Fruit fly (Drosophila melanogaster) whole organism, embryonic: ENCODE results near the gene Gale.

Experiments used
- Antp ChIP-seq: fragments of 200-800 bp; sonication (Bioruptor generic); optimal IDR thresholded peaks from 3 replicates; lab custom pipeline; 2016; ENCODE audit warnings: missing biosample characterization, missing genetic modification characterization
- Awh ChIP-seq: fragments of 200-800 bp; sonication (Bioruptor generic); IDR thresholded peaks from 2 replicates; pipeline ENCODE4, ENCODE4 v1.3.6; 2022; ENCODE audit warnings: missing biosample characterization, missing genetic modification characterization
- B-H1 ChIP-seq: fragments of 200-800 bp; sonication (Bioruptor generic); IDR thresholded peaks from 3 replicates; pipeline ENCODE4 v1.3.6; 2022; ENCODE audit warnings: missing biosample characterization, missing genetic modification characterization
- CG10654 ChIP-seq: fragments of 200-800 bp; sonication (Bioruptor generic); optimal IDR thresholded peaks from 2 replicates; lab custom pipeline; 2016; ENCODE audit warnings: missing biosample characterization, missing genetic modification characterization
- CG11398 ChIP-seq: fragments of 200-800 bp; sonication (Bioruptor generic); optimal IDR thresholded peaks from 2 replicates; lab custom pipeline; 2016; ENCODE audit warnings: missing biosample characterization, missing genetic modification characterization
- CG11504 ChIP-seq: fragments of 200-800 bp; sonication (Bioruptor generic); optimal IDR thresholded peaks from 3 replicates; lab custom pipeline; 2019; ENCODE audit warnings: missing biosample characterization, mild to moderate bottlenecking, missing genetic modification characterization, moderate library complexity
- CG12155 ChIP-seq: fragments of 200-800 bp; sonication (Bioruptor generic); optimal IDR thresholded peaks from 3 replicates; lab custom pipeline; 2016; ENCODE audit warnings: missing biosample characterization, missing genetic modification characterization
- CG1233 ChIP-seq: fragments of 200-800 bp; sonication (Bioruptor generic); optimal IDR thresholded peaks from 4 replicates; lab custom pipeline; 2018; ENCODE audit warnings: missing biosample characterization, mild to moderate bottlenecking, missing genetic modification characterization
- CG15269 ChIP-seq: fragments of 200-800 bp; sonication (Bioruptor generic); optimal IDR thresholded peaks from 2 replicates; lab custom pipeline; 2018; ENCODE audit warnings: missing biosample characterization, mild to moderate bottlenecking, missing genetic modification characterization, moderate library complexity
- CG16815 ChIP-seq: fragments of 200-800 bp; sonication (Bioruptor generic); optimal IDR thresholded peaks from 3 replicates; lab custom pipeline; 2017; ENCODE audit warnings: missing biosample characterization, mild to moderate bottlenecking, missing genetic modification characterization
- CG16863 ChIP-seq: fragments of 200-800 bp; sonication (Bioruptor generic); optimal IDR thresholded peaks from 3 replicates; lab custom pipeline; 2016; ENCODE audit warnings: missing biosample characterization, missing genetic modification characterization
- CG17912 ChIP-seq: fragments of 200-800 bp; sonication (Bioruptor generic); optimal IDR thresholded peaks from 2 replicates; lab custom pipeline; 2018; ENCODE audit warnings: missing biosample characterization, mild to moderate bottlenecking, missing genetic modification characterization
- CG18262 ChIP-seq: fragments of 200-800 bp; optimal IDR thresholded peaks from 3 replicates; lab custom pipeline; 2019; ENCODE audit warnings: missing biosample characterization, mild to moderate bottlenecking, missing genetic modification characterization, moderate library complexity
- CG2678 ChIP-seq: fragments of 200-800 bp; sonication (Bioruptor generic); optimal IDR thresholded peaks from 3 replicates; lab custom pipeline; 2019; ENCODE audit warnings: missing biosample characterization, mild to moderate bottlenecking, missing genetic modification characterization, moderate library complexity
- CG32767 ChIP-seq: fragments of 200-800 bp; sonication (Bioruptor generic); IDR thresholded peaks from 2 replicates; pipeline ENCODE4 v1.3.6; 2022; ENCODE audit warnings: missing biosample characterization, missing genetic modification characterization
- CG7372 ChIP-seq: fragments of 200-800 bp; sonication (Bioruptor generic); IDR thresholded peaks from 2 replicates; pipeline ENCODE4 v1.3.6; 2022; ENCODE audit warnings: missing biosample characterization, missing genetic modification characterization
- CG8388 ChIP-seq: fragments of 200-800 bp; sonication (Bioruptor generic); optimal IDR thresholded peaks from 2 replicates; lab custom pipeline; 2019; ENCODE audit warnings: missing biosample characterization, mild to moderate bottlenecking, missing genetic modification characterization, moderate library complexity
- CG8944 ChIP-seq: fragments of 200-800 bp; sonication (Bioruptor generic); optimal IDR thresholded peaks from 3 replicates; lab custom pipeline; 2016; ENCODE audit warnings: missing biosample characterization, missing genetic modification characterization
- D ChIP-seq, 2 experiments: fragments of 200-800 bp in 1 of 2; fragments of >200 bp in 1 of 2; sonication (Bioruptor generic) in 1 of 2; optimal IDR thresholded peaks; 2 replicates in 1 of 2; 3 replicates in 1 of 2; lab custom pipeline; 2017; ENCODE audit warnings: mild to moderate bottlenecking in 1 of 2, missing biosample characterization in 1 of 2, missing genetic modification characterization in 1 of 2, missing genetic modification reagents in 1 of 2
- Doc3 ChIP-seq: fragments of 200-800 bp; sonication (Bioruptor generic); IDR thresholded peaks from 3 replicates; pipeline ENCODE4 v1.3.6; 2022; ENCODE audit warnings: missing biosample characterization, missing genetic modification characterization; ENCODE audit not compliant: partially characterized antibody
- Hsf ChIP-seq: fragments of 200-800 bp; sonication (Bioruptor generic); optimal IDR thresholded peaks from 3 replicates; lab custom pipeline; 2016; ENCODE audit warnings: missing biosample characterization, missing genetic modification characterization
- Kr ChIP-seq: fragments of 200-800 bp; sonication (Bioruptor generic); optimal IDR thresholded peaks from 2 replicates; lab custom pipeline; 2017; ENCODE audit warnings: missing biosample characterization, mild to moderate bottlenecking, missing genetic modification characterization
- Max ChIP-seq: fragments of 200-800 bp; sonication (Bioruptor generic); optimal IDR thresholded peaks from 2 replicates; lab custom pipeline; 2016; ENCODE audit warnings: missing biosample characterization, mild to moderate bottlenecking, missing genetic modification characterization
- Nf-YB ChIP-seq: fragments of 200-800 bp; sonication (Bioruptor generic); optimal IDR thresholded peaks from 3 replicates; lab custom pipeline; 2019; ENCODE audit warnings: missing biosample characterization, mild to moderate bottlenecking, missing genetic modification characterization, moderate library complexity
- Pdp1 ChIP-seq, 2 experiments: fragments of 200-800 bp; sonication (Bioruptor generic); optimal IDR thresholded peaks; 3 replicates each; lab custom pipeline; 2016; ENCODE audit warnings: missing biosample characterization in 2 of 2, missing genetic modification characterization in 2 of 2, mild to moderate bottlenecking in 1 of 2, moderate library complexity in 1 of 2
- Side ChIP-seq: fragments of 200-800 bp; sonication (Bioruptor generic); optimal IDR thresholded peaks from 2 replicates; lab custom pipeline; 2016; ENCODE audit warnings: missing biosample characterization, missing genetic modification characterization
- Trl ChIP-seq, 3 experiments: fragments of >200 bp in 2 of 3; fragments of 200-800 bp in 1 of 3; sonication (Bioruptor generic) in 1 of 3; optimal IDR thresholded peaks; 2 replicates in 1 of 3; 3 replicates in 2 of 3; lab custom pipeline; 2016 to 2017; ENCODE audit warnings: missing biosample characterization in 1 of 3, missing genetic modification characterization in 1 of 3
- Vsx1 ChIP-seq: fragments of 200-800 bp; sonication (Bioruptor generic); optimal IDR thresholded peaks from 2 replicates; lab custom pipeline; 2017; ENCODE audit warnings: missing biosample characterization, mild to moderate bottlenecking, missing genetic modification characterization, missing genetic modification reagents
- az2 ChIP-seq: fragments of 200-800 bp; sonication (Bioruptor generic); optimal IDR thresholded peaks from 3 replicates; lab custom pipeline; 2016; ENCODE audit warnings: missing biosample characterization, missing genetic modification characterization
- bab2 ChIP-seq: fragments of 200-800 bp; sonication (Bioruptor generic); optimal IDR thresholded peaks from 2 replicates; lab custom pipeline; 2016; ENCODE audit warnings: missing biosample characterization, missing genetic modification characterization
- cas ChIP-seq: fragments of 200-800 bp; sonication (Bioruptor generic); IDR thresholded peaks from 2 replicates; pipeline ENCODE4 v1.3.6; 2022; ENCODE audit warnings: missing biosample characterization, missing genetic modification characterization
- chif ChIP-seq, 2 experiments: fragments of 200-800 bp; sonication (Bioruptor generic); optimal IDR thresholded peaks; 3 replicates each; lab custom pipeline; 2016; ENCODE audit warnings: missing biosample characterization in 2 of 2, missing genetic modification characterization in 2 of 2
- chm ChIP-seq: fragments of 200-800 bp; sonication (Bioruptor generic); IDR thresholded peaks from 2 replicates; pipeline ENCODE4 v1.3.6; 2022; ENCODE audit warnings: missing biosample characterization, missing genetic modification characterization
- corto ChIP-seq: fragments of 200-800 bp; sonication (Bioruptor generic); optimal IDR thresholded peaks from 2 replicates; lab custom pipeline; 2016; ENCODE audit warnings: missing biosample characterization, mild to moderate bottlenecking, missing genetic modification characterization, moderate library complexity
- emc ChIP-seq: fragments of 200-800 bp; sonication (Bioruptor generic); optimal IDR thresholded peaks from 2 replicates; lab custom pipeline; 2016; ENCODE audit warnings: missing biosample characterization, missing genetic modification characterization
- grau ChIP-seq: fragments of 200-800 bp; optimal IDR thresholded peaks from 3 replicates; lab custom pipeline; 2019; ENCODE audit warnings: missing biosample characterization, mild to moderate bottlenecking, missing genetic modification characterization, moderate library complexity
- grn ChIP-seq: fragments of 200-800 bp; sonication (Bioruptor generic); optimal IDR thresholded peaks from 3 replicates; lab custom pipeline; 2017; ENCODE audit warnings: missing biosample characterization, missing genetic modification characterization
- kay ChIP-seq: fragments of 200-800 bp; sonication (Bioruptor generic); optimal IDR thresholded peaks from 2 replicates; lab custom pipeline; 2016; ENCODE audit warnings: missing biosample characterization, missing genetic modification characterization
- kni ChIP-seq: fragments of 200-800 bp; sonication (Bioruptor generic); optimal IDR thresholded peaks from 3 replicates; lab custom pipeline; 2017; ENCODE audit warnings: mild to moderate bottlenecking, missing biosample characterization, missing genetic modification reagents, missing genetic modification characterization
- nau ChIP-seq: fragments of 200-800 bp; sonication (Bioruptor generic); optimal IDR thresholded peaks from 3 replicates; lab custom pipeline; 2017; ENCODE audit warnings: missing biosample characterization, mild to moderate bottlenecking, missing genetic modification characterization, missing genetic modification reagents
- onecut ChIP-seq: fragments of 200-800 bp; sonication (Bioruptor generic); IDR thresholded peaks from 2 replicates; pipeline ENCODE4 v1.3.6; 2022; ENCODE audit warnings: missing biosample characterization, missing genetic modification characterization
- pzg ChIP-seq: fragments of 200-800 bp; sonication (Bioruptor generic); optimal IDR thresholded peaks from 3 replicates; lab custom pipeline; 2018; ENCODE audit warnings: missing biosample characterization, mild to moderate bottlenecking, missing genetic modification characterization, moderate library complexity
- seq ChIP-seq: fragments of 200-800 bp; sonication (Bioruptor generic); IDR thresholded peaks from 2 replicates; pipeline ENCODE4 v1.3.6; 2022; ENCODE audit warnings: missing biosample characterization, missing genetic modification characterization
- sr ChIP-seq: fragments of 200-800 bp; sonication (Bioruptor generic); IDR thresholded peaks from 3 replicates; pipeline ENCODE4 v1.3.6; 2022; ENCODE audit warnings: missing biosample characterization, missing genetic modification characterization
- stwl ChIP-seq: fragments of 200-800 bp; sonication (Bioruptor generic); optimal IDR thresholded peaks from 3 replicates; lab custom pipeline; 2018; ENCODE audit warnings: missing biosample characterization, mild to moderate bottlenecking, missing genetic modification characterization, moderate library complexity
- tio ChIP-seq: fragments of 200-800 bp; sonication (Bioruptor generic); optimal IDR thresholded peaks from 2 replicates; lab custom pipeline; 2017; ENCODE audit warnings: missing biosample characterization, missing genetic modification characterization, inconsistent platforms
- trem ChIP-seq: fragments of 200-800 bp; optimal IDR thresholded peaks from 3 replicates; lab custom pipeline; 2019; ENCODE audit warnings: missing biosample characterization, mild to moderate bottlenecking, missing genetic modification characterization, moderate library complexity
- vvl ChIP-seq: fragments of 200-800 bp; sonication (Bioruptor generic); IDR thresholded peaks from 2 replicates; pipeline ENCODE4 v1.3.6; 2022; ENCODE audit warnings: missing biosample characterization, missing genetic modification characterization

Gale gene

dm6 chr3L:613578-614300 is 34.6 kb upstream of the Gale start (continued):
- TF ChIP-seq Kr (peak; percentile 47), CG16863 (GFP tag; lab: Kevin White, UChicago) (peak; percentile 39), CG10654 (peak; percentile 18), B-H1 (no peak), Vsx1 (GFP tag; lab: Kevin White, UChicago) (peak; percentile 15), grn (GFP tag; lab: Kevin White, UChicago) (no peak), Antp (no peak), nau (GFP tag; lab: Kevin White, UChicago) (no peak), emc (no peak), pzg (GFP tag; lab: Kevin White, UChicago) (no peak), seq (GFP tag; lab: Robert Waterston, UW) (no peak), CG2678 (tag; lab: Kevin White, UChicago) (peak; percentile 43), sr (GFP tag; lab: Robert Waterston, UW) (no peak), CG17912 (no peak), CG12155 (GFP tag; lab: Kevin White, UChicago) (peak; percentile 3), Trl (optimal IDR thresholded peaks at IDR 0.05; lab: Kevin White, UChicago) (no peak), Trl (GFP tag; optimal IDR thresholded peaks at IDR 0.05; lab: Kevin White, UChicago) (peak; percentile 25), CG11398 (GFP tag; lab: Kevin White, UChicago) (peak; percentile 32), Awh (GFP tag; lab: Robert Waterston, UW) (peak; percentile 41; the same call in 1 of the 2 replicates), Pdp1 (GFP tag; optimal IDR thresholded peaks at IDR 0.05; lab: Kevin White, UChicago) (peak; percentile 35 to 47), kni (GFP tag; lab: Kevin White, UChicago) (peak; percentile 9), CG8388 (GFP tag; lab: Kevin White, UChicago) (peak; percentile 42), CG7372 (GFP tag; lab: Robert Waterston, UW) (no peak), vvl (peak; percentile 67; the same call in 1 of the 2 replicates), stwl (tag; lab: Kevin White, UChicago) (peak; percentile 16), Nf-YB (GFP tag; lab: Kevin White, UChicago) (peak; percentile 20), Side (GFP tag; lab: Kevin White, UChicago) (no peak), bab2 (peak; percentile 45), CG11504 (tag; lab: Kevin White, UChicago) (peak; percentile 43), chm (GFP tag; lab: Robert Waterston, UW) (0 out of 2 replicates have a peak, but pooled peaks have one; percentile 6), corto (GFP tag; lab: Kevin White, UChicago) (no peak), CG15269 (tag; lab: Kevin White, UChicago) (peak; percentile 0), cas (GFP tag; lab: Robert Waterston, UW) (no peak), onecut (GFP tag; lab: Robert Waterston, UW) (no peak), trem (peak; percentile 68), CG16815 (GFP tag; lab: Kevin White, UChicago) (peak; percentile 55), D (optimal IDR thresholded peaks at IDR 0.05; lab: Kevin White, UChicago) (peak; percentile 11), D (GFP tag; optimal IDR thresholded peaks at IDR 0.05; lab: Kevin White, UChicago) (peak; percentile 26), Max (GFP tag; lab: Kevin White, UChicago) (peak; percentile 31), tio (GFP tag; lab: Kevin White, UChicago) (peak; percentile 70), CG18262 (tag; lab: Kevin White, UChicago) (peak; percentile 76), CG32767 (GFP tag; lab: Robert Waterston, UW) (peak; percentile 52; the same call in 1 of the 2 replicates), grau (tag; lab: Kevin White, UChicago) (peak; percentile 56), chif (GFP tag; optimal IDR thresholded peaks at IDR 0.05; lab: Kevin White, UChicago) (peak; percentile 9 to 79), CG1233 (peak; percentile 14), az2 (GFP tag; lab: Kevin White, UChicago) (peak; percentile 56), Doc3 (GFP tag; lab: Robert Waterston, UW) (no peak), kay (GFP tag; lab: Kevin White, UChicago) (no peak), Hsf (GFP tag; lab: Kevin White, UChicago) (peak; percentile 22), CG8944 (GFP tag; lab: Kevin White, UChicago) (peak; percentile 46)
